Fruit fly (Drosophila melanogaster) whole organism, embryonic: ENCODE measurements around the gene rno.

ENCODE experiments used
- BEAF-32 ChIP-seq: fragments of 200-800 bp; sonication (Bioruptor generic); optimal IDR thresholded peaks from 3 replicates; lab custom pipeline; 2017; ENCODE audit warnings: missing biosample characterization, missing genetic modification characterization, mild to moderate bottlenecking, moderate library complexity, missing genetic modification reagents
- CG1024 ChIP-seq: fragments of 200-800 bp; sonication (Bioruptor generic); IDR thresholded peaks from 2 replicates; pipeline ENCODE4 v1.3.6; 2022; ENCODE audit warnings: missing biosample characterization, missing genetic modification characterization
- CG10267 ChIP-seq: fragments of 200-800 bp; sonication (Bioruptor generic); optimal IDR thresholded peaks from 2 replicates; lab custom pipeline; 2018; ENCODE audit warnings: missing biosample characterization, mild to moderate bottlenecking, missing genetic modification characterization, moderate library complexity
- CG12659 ChIP-seq: fragments of 200-800 bp; sonication (Bioruptor generic); optimal IDR thresholded peaks from 3 replicates; lab custom pipeline; 2017; ENCODE audit warnings: mild to moderate bottlenecking, missing biosample characterization, missing genetic modification reagents, missing genetic modification characterization
- CG13287 ChIP-seq: fragments of 200-800 bp; sonication (Bioruptor generic); IDR thresholded peaks from 2 replicates; pipeline ENCODE4 v1.3.6; 2022; ENCODE audit warnings: missing biosample characterization, missing genetic modification characterization; ENCODE audit not compliant: partially characterized antibody
- CG14710 ChIP-seq: fragments of 200-800 bp; sonication (Bioruptor generic); optimal IDR thresholded peaks from 3 replicates; lab custom pipeline; 2019; ENCODE audit warnings: missing biosample characterization, mild to moderate bottlenecking, missing genetic modification characterization, moderate library complexity
- CG15514 ChIP-seq: fragments of 200-800 bp; sonication (Bioruptor generic); optimal IDR thresholded peaks from 3 replicates; lab custom pipeline; 2017; ENCODE audit warnings: missing biosample characterization, missing genetic modification characterization, mild to moderate bottlenecking, moderate library complexity, missing genetic modification reagents
- CG30020 ChIP-seq: fragments of 200-800 bp; optimal IDR thresholded peaks from 2 replicates; lab custom pipeline; 2019; ENCODE audit warnings: missing biosample characterization, mild to moderate bottlenecking, missing genetic modification characterization, moderate library complexity
- CG3407 ChIP-seq: fragments of 200-800 bp; sonication (Bioruptor generic); optimal IDR thresholded peaks from 2 replicates; lab custom pipeline; 2018; ENCODE audit warnings: missing biosample characterization, mild to moderate bottlenecking, missing genetic modification characterization
- CG34422 ChIP-seq: fragments of 200-800 bp; sonication (Bioruptor generic); IDR thresholded peaks from 3 replicates; pipeline ENCODE4 v1.3.6; 2022; ENCODE audit warnings: missing biosample characterization, missing genetic modification characterization
- CG4617 ChIP-seq: fragments of 200-800 bp; sonication (Bioruptor generic); optimal IDR thresholded peaks from 3 replicates; lab custom pipeline; 2016; ENCODE audit warnings: missing biosample characterization, missing genetic modification characterization, borderline replicate concordance
- CG6175 ChIP-seq: fragments of 200-800 bp; sonication (Bioruptor generic); IDR thresholded peaks from 3 replicates; pipeline ENCODE4 v1.3.6; 2022; ENCODE audit warnings: missing biosample characterization, missing genetic modification characterization
- CG7745 ChIP-seq: fragments of 200-800 bp; sonication (Bioruptor generic); optimal IDR thresholded peaks from 2 replicates; lab custom pipeline; 2018; ENCODE audit warnings: missing biosample characterization, mild to moderate bottlenecking, missing genetic modification characterization, moderate library complexity
- CG9797 ChIP-seq: fragments of 200-800 bp; sonication (Bioruptor generic); optimal IDR thresholded peaks from 3 replicates; lab custom pipeline; 2018; ENCODE audit warnings: missing biosample characterization, mild to moderate bottlenecking, missing genetic modification characterization
- CTCF ChIP-seq: fragments of 200-800 bp; sonication (Bioruptor generic); optimal IDR thresholded peaks from 2 replicates; lab custom pipeline; 2017; ENCODE audit warnings: missing biosample characterization, mild to moderate bottlenecking, missing genetic modification characterization, moderate library complexity
- Deaf1 ChIP-seq: fragments of 200-800 bp; optimal IDR thresholded peaks from 3 replicates; lab custom pipeline; 2019; ENCODE audit warnings: missing biosample characterization, mild to moderate bottlenecking, missing genetic modification characterization, moderate library complexity
- Dll ChIP-seq: fragments of 200-800 bp; sonication (Bioruptor generic); IDR thresholded peaks from 4 replicates; pipeline ENCODE4 v1.3.6; 2022; ENCODE audit warnings: missing biosample characterization, missing genetic modification characterization; ENCODE audit not compliant: partially characterized antibody
- Dp ChIP-seq: fragments of 200-800 bp; sonication (Bioruptor generic); optimal IDR thresholded peaks from 2 replicates; lab custom pipeline; 2018; ENCODE audit warnings: missing biosample characterization, mild to moderate bottlenecking, missing genetic modification characterization, moderate library complexity
- Fer1 ChIP-seq: fragments of 200-800 bp; sonication (Bioruptor generic); optimal IDR thresholded peaks from 2 replicates; lab custom pipeline; 2017; ENCODE audit warnings: missing biosample characterization, mild to moderate bottlenecking, missing genetic modification characterization
- Lim3 ChIP-seq: fragments of 200-800 bp; sonication (Bioruptor generic); IDR thresholded peaks from 2 replicates; pipeline ENCODE4 v1.3.6; 2022; ENCODE audit warnings: missing biosample characterization, missing genetic modification characterization
- MBD-R2 ChIP-seq: fragments of 200-800 bp; sonication (Bioruptor generic); IDR thresholded peaks from 2 replicates; pipeline ENCODE4 v1.3.6; 2022; ENCODE audit warnings: missing biosample characterization, missing genetic modification characterization
- MESR4 ChIP-seq: fragments of 200-800 bp; sonication (Bioruptor generic); optimal IDR thresholded peaks from 2 replicates; lab custom pipeline; 2018; ENCODE audit warnings: missing biosample characterization, mild to moderate bottlenecking, missing genetic modification characterization, moderate library complexity
- Med ChIP-seq: fragments of 200-800 bp; sonication (Bioruptor generic); peaks from one replicate; lab custom pipeline; 2016; ENCODE audit warnings: missing biosample characterization, missing genetic modification characterization, mild to moderate bottlenecking, inconsistent platforms, moderate library complexity
- Myb ChIP-seq: fragments of 200-800 bp; sonication (Bioruptor generic); optimal IDR thresholded peaks from 2 replicates; lab custom pipeline; 2016; ENCODE audit warnings: missing biosample characterization, missing genetic modification characterization
- NfI ChIP-seq: fragments of 200-800 bp; sonication (Bioruptor generic); optimal IDR thresholded peaks from 3 replicates; lab custom pipeline; 2018; ENCODE audit warnings: missing biosample characterization, mild to moderate bottlenecking, missing genetic modification characterization, moderate library complexity
- Oli ChIP-seq: fragments of 200-800 bp; sonication (Bioruptor generic); optimal IDR thresholded peaks from 2 replicates; lab custom pipeline; 2018; ENCODE audit warnings: missing biosample characterization, mild to moderate bottlenecking, missing genetic modification characterization, moderate library complexity
- Opbp ChIP-seq: fragments of 200-800 bp; sonication (Bioruptor generic); IDR thresholded peaks from 3 replicates; pipeline ENCODE4 v1.3.6; 2022; ENCODE audit warnings: missing biosample characterization, missing genetic modification characterization; ENCODE audit not compliant: partially characterized antibody
- Sin3A ChIP-seq: fragments of >200 bp; optimal IDR thresholded peaks from 2 replicates; lab custom pipeline; 2018
- Stat92E ChIP-seq, 3 experiments: fragments of >200 bp in 2 of 3; fragments of 200-800 bp in 1 of 3; sonication (Bioruptor generic) in 1 of 3; optimal IDR thresholded peaks; 2 replicates each; lab custom pipeline; 2017 to 2019; ENCODE audit warnings: missing biosample characterization in 3 of 3, missing genetic modification characterization in 3 of 3, mild to moderate bottlenecking in 1 of 3, moderate library complexity in 1 of 3
- YL-1 ChIP-seq: fragments of 200-800 bp; sonication (Bioruptor generic); optimal IDR thresholded peaks from 3 replicates; lab custom pipeline; 2017; ENCODE audit warnings: missing biosample characterization, mild to moderate bottlenecking, missing genetic modification characterization
- amos ChIP-seq: fragments of 200-800 bp; sonication (Bioruptor generic); IDR thresholded peaks from 2 replicates; pipeline ENCODE4 v1.3.6; 2022; ENCODE audit warnings: missing biosample characterization, missing genetic modification characterization; ENCODE audit not compliant: partially characterized antibody
- bab2 ChIP-seq: fragments of 200-800 bp; sonication (Bioruptor generic); optimal IDR thresholded peaks from 2 replicates; lab custom pipeline; 2016; ENCODE audit warnings: missing biosample characterization, missing genetic modification characterization
- bigmax ChIP-seq: fragments of 200-800 bp; sonication (Bioruptor generic); optimal IDR thresholded peaks from 2 replicates; lab custom pipeline; 2018; ENCODE audit warnings: missing biosample characterization, mild to moderate bottlenecking, missing genetic modification characterization
- caup ChIP-seq: fragments of 200-800 bp; sonication (Bioruptor generic); optimal IDR thresholded peaks from 3 replicates; lab custom pipeline; 2017; ENCODE audit warnings: missing biosample characterization, mild to moderate bottlenecking, missing genetic modification characterization, moderate library complexity; ENCODE audit not compliant: severe bottlenecking
- crol ChIP-seq: fragments of 200-800 bp; sonication (Bioruptor generic); IDR thresholded peaks from 2 replicates; pipeline ENCODE4 v1.3.6; 2022; ENCODE audit warnings: missing biosample characterization, missing genetic modification characterization
- dmrt11E ChIP-seq: fragments of 200-800 bp; sonication (Bioruptor generic); optimal IDR thresholded peaks from 3 replicates; lab custom pipeline; 2018; ENCODE audit warnings: missing biosample characterization, mild to moderate bottlenecking, missing genetic modification characterization, moderate library complexity
- gcm2 ChIP-seq: fragments of 200-800 bp; sonication (Bioruptor generic); optimal IDR thresholded peaks from 2 replicates; lab custom pipeline; 2016; ENCODE audit warnings: missing biosample characterization, missing genetic modification characterization
- gfzf ChIP-seq: fragments of 200-800 bp; sonication (Bioruptor generic); optimal IDR thresholded peaks from 2 replicates; lab custom pipeline; 2016; ENCODE audit warnings: missing biosample characterization, mild to moderate bottlenecking, missing genetic modification characterization, moderate library complexity
- lab ChIP-seq: fragments of 200-800 bp; sonication (Bioruptor generic); optimal IDR thresholded peaks from 3 replicates; lab custom pipeline; 2017; ENCODE audit warnings: missing biosample characterization, missing genetic modification characterization, mild to moderate bottlenecking, moderate library complexity, missing genetic modification reagents
- nerfin-2 ChIP-seq: fragments of 200-800 bp; sonication (Bioruptor generic); IDR thresholded peaks from 2 replicates; pipeline ENCODE4 v1.3.6; 2022; ENCODE audit warnings: missing biosample characterization, missing genetic modification characterization; ENCODE audit not compliant: partially characterized antibody
- phol ChIP-seq: fragments of 200-800 bp; sonication (Bioruptor generic); optimal IDR thresholded peaks from 3 replicates; lab custom pipeline; 2018; ENCODE audit warnings: missing biosample characterization, mild to moderate bottlenecking, missing genetic modification characterization, moderate library complexity
- pzg ChIP-seq: fragments of 200-800 bp; sonication (Bioruptor generic); optimal IDR thresholded peaks from 3 replicates; lab custom pipeline; 2018; ENCODE audit warnings: missing biosample characterization, mild to moderate bottlenecking, missing genetic modification characterization, moderate library complexity
- sens ChIP-seq: fragments of 200-800 bp; sonication (Bioruptor generic); peaks from one replicate; lab custom pipeline; 2016; ENCODE audit warnings: missing biosample characterization, missing genetic modification characterization
- slou ChIP-seq: fragments of 200-800 bp; sonication (Bioruptor generic); optimal IDR thresholded peaks from 3 replicates; lab custom pipeline; 2016; ENCODE audit warnings: missing biosample characterization, missing genetic modification characterization
- so ChIP-seq: fragments of 200-800 bp; sonication (Bioruptor generic); IDR thresholded peaks from 3 replicates; pipeline ENCODE4 v1.3.6; 2022; ENCODE audit warnings: missing biosample characterization, missing genetic modification characterization
- tna ChIP-seq: fragments of 200-800 bp; sonication (Bioruptor generic); IDR thresholded peaks from 2 replicates; pipeline ENCODE4 v1.3.6; 2022; ENCODE audit warnings: missing biosample characterization, missing genetic modification characterization; ENCODE audit not compliant: partially characterized antibody
- unpg ChIP-seq: fragments of 200-800 bp; sonication (Bioruptor generic); optimal IDR thresholded peaks from 3 replicates; lab custom pipeline; 2018; ENCODE audit warnings: missing biosample characterization, mild to moderate bottlenecking, missing genetic modification characterization, moderate library complexity
- vnd ChIP-seq: fragments of 200-800 bp; sonication (Bioruptor generic); IDR thresholded peaks from 3 replicates; pipeline ENCODE4 v1.3.6; 2022; ENCODE audit warnings: missing biosample characterization, missing genetic modification characterization; ENCODE audit not compliant: partially characterized antibody

Gene rno

dm6 chr3L:212520-212919 is 13.0 kb upstream of the rno start, which contains the start of the genes thoc7 and Dis3l2 (continued):
- peak; percentile 80 for TF ChIP-seq MBD-R2 (GFP tag; lab: Robert Waterston, UW)
- peak; percentile 29; the same call in 1 of the 2 replicates for TF ChIP-seq amos (GFP tag; lab: Robert Waterston, UW)
- no peak for TF ChIP-seq NfI (GFP tag; lab: Kevin White, UChicago)
- peak; percentile 44 for TF ChIP-seq YL-1
- peak; percentile 90 for TF ChIP-seq CG4617
- TF ChIP-seq Oli (tag; lab: Kevin White, UChicago), result no peak
- TF ChIP-seq CG13287, result peak; percentile 42; the same call in 1 of the 2 replicates
- no peak for TF ChIP-seq bab2
- peak; percentile 62 for TF ChIP-seq bigmax
- no peak for TF ChIP-seq caup (GFP tag; lab: Kevin White, UChicago)
- TF ChIP-seq pzg, result peak; percentile 61
- peak; percentile 24 for TF ChIP-seq BEAF-32 (GFP tag; lab: Kevin White, UChicago)
- TF ChIP-seq MESR4 (GFP tag; lab: Kevin White, UChicago), result peak; percentile 80
- TF ChIP-seq Sin3A, result peak; percentile 40
- peak; percentile 10 for TF ChIP-seq phol
- TF ChIP-seq Lim3 (GFP tag; lab: Robert Waterston, UW), result no peak
- TF ChIP-seq gfzf, result peak; percentile 87
- no peak for TF ChIP-seq Myb (GFP tag; lab: Kevin White, UChicago)
- peak; percentile 11 for TF ChIP-seq Dp (GFP tag; lab: Kevin White, UChicago)
- peak; percentile 12 for TF ChIP-seq CG12659 (GFP tag; lab: Kevin White, UChicago)

dm6 chr3L:211200-211599 is 11.6 kb upstream of the rno start, which contains the start of gene Prp4k:
Gene Prp4k (minus strand): TSS chr3L:211457.
- TF ChIP-seq tna (GFP tag; lab: Robert Waterston, UW), result no peak
- TF ChIP-seq CG9797 (GFP tag; lab: Kevin White, UChicago), result peak; percentile 62
- peak; percentile 4 for TF ChIP-seq CG30020 (tag; lab: Kevin White, UChicago)
- TF ChIP-seq CG7745 (tag; lab: Kevin White, UChicago), result no peak
- TF ChIP-seq CG1024 (GFP tag; lab: Robert Waterston, UW), result no peak
- no peak for TF ChIP-seq unpg (GFP tag; lab: Kevin White, UChicago)
- peak; percentile 70 for TF ChIP-seq Med
- TF ChIP-seq crol (GFP tag; lab: Robert Waterston, UW), result peak; percentile 42; the same call in 1 of the 2 replicates
- TF ChIP-seq CG6175 (GFP tag; lab: Robert Waterston, UW), result 0 out of 3 replicates have a peak, but pooled peaks have one; percentile 11
- no peak for TF ChIP-seq lab
- TF ChIP-seq CG14710 (tag; lab: Kevin White, UChicago), result peak; percentile 37
- TF ChIP-seq dmrt11E, result no peak
- peak; percentile 39 for TF ChIP-seq CG15514 (GFP tag; lab: Kevin White, UChicago)
- TF ChIP-seq Dll (GFP tag; lab: Robert Waterston, UW), result 0 out of 4 replicates have a peak, but pooled peaks have one; percentile 33
- no peak for TF ChIP-seq so
- peak; percentile 97 for TF ChIP-seq MESR4 (GFP tag; lab: Kevin White, UChicago)
- TF ChIP-seq Opbp, result 0 out of 3 replicates have a peak, but pooled peaks have one; percentile 41
- TF ChIP-seq Fer1 (GFP tag; lab: Kevin White, UChicago), result peak; percentile 21
- peak; percentile 11 for TF ChIP-seq BEAF-32 (GFP tag; lab: Kevin White, UChicago)
- no peak for TF ChIP-seq gcm2
- no peak for TF ChIP-seq nerfin-2 (GFP tag; lab: Robert Waterston, UW)
- peak; percentile 0 for TF ChIP-seq CTCF
- TF ChIP-seq sens (GFP tag; lab: Kevin White, UChicago), result no peak
- peak; percentile 63 for TF ChIP-seq CG12659 (GFP tag; lab: Kevin White, UChicago)
- TF ChIP-seq Deaf1 (tag; lab: Kevin White, UChicago), result peak; percentile 58
- no peak for TF ChIP-seq vnd (GFP tag; lab: Robert Waterston, UW)
- TF ChIP-seq slou (GFP tag; lab: Kevin White, UChicago), result no peak
- peak; percentile 4 for TF ChIP-seq CG10267
- TF ChIP-seq CG34422 (GFP tag; lab: Robert Waterston, UW), result peak; percentile 27; the same call in 1 of the 3 replicates
- peak; percentile 61 for TF ChIP-seq MBD-R2 (GFP tag; lab: Robert Waterston, UW)
- peak in 1 of 3 experiments; percentile 33 for TF ChIP-seq Stat92E (GFP tag; optimal IDR thresholded peaks at IDR 0.05; lab: Kevin White, UChicago)
- TF ChIP-seq CG3407 (GFP tag; lab: Kevin White, UChicago), result no peak
- peak; percentile 44; the same call in 1 of the 2 replicates for TF ChIP-seq CG13287
